Worm (Caenorhabditis elegans) whole organism, L4 larva: Measurements from ENCODE around the gene sra-4.

Experiments
- F10B5.3 ChIP-seq: sonication (generic microtip); optimal IDR thresholded peaks from 2 replicates; lab custom pipeline; 2016; ENCODE audit warnings: mild to moderate bottlenecking, missing genetic modification characterization, missing compliant biosample characterization
- F26F4.8 ChIP-seq: fragments of 200-800 bp; sonication (Bioruptor generic); conservative IDR thresholded peaks from 2 replicates; pipeline ENCODE4 v1.3.6; 2022; ENCODE audit warnings: missing genetic modification characterization, missing compliant biosample characterization
- R02D3.7 ChIP-seq: fragments of 150-350 bp; sonication (generic microtip); optimal IDR thresholded peaks from 3 replicates; lab custom pipeline; 2014; ENCODE audit warnings: missing biosample characterization, missing genetic modification characterization
- T20F7.1 ChIP-seq: fragments of 200-800 bp; sonication (Bioruptor generic); optimal IDR thresholded peaks from 2 replicates; lab custom pipeline; 2018; ENCODE audit warnings: mild to moderate bottlenecking, missing genetic modification characterization, missing compliant biosample characterization
- T26A8.4 ChIP-seq: fragments of 200-800 bp; sonication (Bioruptor generic); IDR thresholded peaks from 2 replicates; pipeline ENCODE4 v1.3.6; 2022; ENCODE audit warnings: missing genetic modification characterization, missing compliant biosample characterization
- Y5F2A.4 ChIP-seq: fragments of 200-800 bp; sonication (Bioruptor generic); optimal IDR thresholded peaks from 2 replicates; lab custom pipeline; 2018; ENCODE audit warnings: mild to moderate bottlenecking, missing genetic modification characterization, missing compliant biosample characterization
- ZK337.2 ChIP-seq: fragments of 200-800 bp; sonication (Bioruptor generic); IDR thresholded peaks from 2 replicates; pipeline ENCODE4 v1.3.6; 2022; ENCODE audit warnings: missing genetic modification reagents, missing genetic modification characterization, missing compliant biosample characterization
- aha-1 ChIP-seq: fragments of 150-350 bp; peaks from one replicate; lab custom pipeline; 2014; ENCODE audit warnings: missing biosample characterization, missing genetic modification characterization
- aly-2 ChIP-seq: sonication (generic microtip); optimal IDR thresholded peaks from 2 replicates; lab custom pipeline; 2018; ENCODE audit warnings: missing biosample characterization, missing genetic modification characterization
- ama-1 ChIP-seq: fragments of 150-350 bp; optimal IDR thresholded peaks from 2 replicates; lab custom pipeline; 2014; ENCODE audit warnings: inconsistent platforms, mixed read lengths
- arid-1 ChIP-seq: fragments of 200-800 bp; sonication (Bioruptor generic); conservative IDR thresholded peaks from 2 replicates; pipeline ENCODE4 v1.3.6; 2022; ENCODE audit warnings: missing genetic modification reagents, missing genetic modification characterization, missing compliant biosample characterization
- ceh-28 ChIP-seq: fragments of 150-350 bp; optimal IDR thresholded peaks from 2 replicates; lab custom pipeline; 2014; ENCODE audit warnings: missing biosample characterization, missing genetic modification reagents, missing genetic modification characterization
- ceh-44 ChIP-seq: fragments of 200-800 bp; sonication (Bioruptor generic); IDR thresholded peaks from 2 replicates; pipeline ENCODE4 v1.3.6; 2022; ENCODE audit warnings: missing genetic modification reagents, missing genetic modification characterization, missing compliant biosample characterization
- daf-16 ChIP-seq, 3 experiments: sonication (generic microtip); optimal IDR thresholded peaks; 2 replicates each; lab custom pipeline; 2016 to 2017; ENCODE audit warnings: missing genetic modification characterization in 3 of 3, missing genetic modification reagents in 3 of 3, mild to moderate bottlenecking in 2 of 3, missing compliant biosample characterization in 2 of 3, missing biosample characterization in 1 of 3, moderate library complexity in 1 of 3
- daf-19 ChIP-seq: fragments of 200-800 bp; sonication (Bioruptor generic); conservative IDR thresholded peaks from 2 replicates; pipeline ENCODE4 v1.3.6; 2022; ENCODE audit warnings: missing genetic modification characterization, missing compliant biosample characterization
- daf-8 ChIP-seq: fragments of 200-800 bp; sonication (Bioruptor generic); IDR thresholded peaks from 2 replicates; pipeline ENCODE4 v1.3.6; 2022; ENCODE audit warnings: missing genetic modification characterization, missing compliant biosample characterization
- dmd-8 ChIP-seq: fragments of 200-800 bp; sonication (Bioruptor generic); IDR thresholded peaks from 2 replicates; pipeline ENCODE4 v1.3.6; 2022; ENCODE audit warnings: missing genetic modification characterization, missing compliant biosample characterization
- dpl-1 ChIP-seq: fragments of 150-350 bp; optimal IDR thresholded peaks from 2 replicates; lab custom pipeline; 2014; ENCODE audit warnings: missing biosample characterization, missing genetic modification reagents, missing genetic modification characterization
- egl-43 ChIP-seq: fragments of 200-800 bp; sonication (Bioruptor generic); IDR thresholded peaks from 2 replicates; pipeline ENCODE4 v1.3.6; 2022; ENCODE audit warnings: missing genetic modification reagents, missing genetic modification characterization, missing compliant biosample characterization
- hif-1 ChIP-seq, 2 experiments: sonication (generic microtip); optimal IDR thresholded peaks; 2 replicates each; lab custom pipeline; 2016 to 2017; ENCODE audit warnings: missing compliant biosample characterization in 2 of 2, missing genetic modification characterization in 2 of 2, missing genetic modification reagents in 2 of 2, missing genotype in 2 of 2, mild to moderate bottlenecking in 1 of 2
- hlh-30 ChIP-seq: sonication (generic microtip); optimal IDR thresholded peaks from 2 replicates; lab custom pipeline; 2017; ENCODE audit warnings: antibody characterized with exemption, mild to moderate bottlenecking, missing genetic modification characterization, missing compliant biosample characterization; ENCODE audit not compliant: insufficient read depth
- jun-1 ChIP-seq: fragments of 150-350 bp; optimal IDR thresholded peaks from 2 replicates; lab custom pipeline; 2014; ENCODE audit warnings: missing biosample characterization, missing genetic modification reagents, missing genetic modification characterization
- lin-29 ChIP-seq: fragments of 200-800 bp; sonication (Bioruptor generic); IDR thresholded peaks from 2 replicates; pipeline ENCODE4 v1.3.6; 2022; ENCODE audit warnings: missing genetic modification reagents, missing genetic modification characterization, missing compliant biosample characterization
- lin-39 ChIP-seq: fragments of 150-350 bp; optimal IDR thresholded peaks from 2 replicates; lab custom pipeline; 2014; ENCODE audit warnings: missing biosample characterization, missing genetic modification reagents, missing genetic modification characterization
- lsy-2 ChIP-seq, 2 experiments: fragments of 150-350 bp in 1 of 2; sonication (generic microtip) in 1 of 2; optimal IDR thresholded peaks; 2 replicates each; lab custom pipeline; 2014 to 2017; ENCODE audit warnings: missing biosample characterization in 2 of 2, missing genetic modification characterization in 2 of 2
- madf-9 ChIP-seq: fragments of 200-800 bp; sonication (Bioruptor generic); conservative IDR thresholded peaks from 2 replicates; pipeline ENCODE4 v1.3.6; 2022; ENCODE audit warnings: missing genetic modification reagents, missing genetic modification characterization, missing compliant biosample characterization
- mdl-1 ChIP-seq, 2 experiments: fragments of 150-350 bp in 1 of 2; sonication (generic microtip) in 1 of 2; optimal IDR thresholded peaks; 2 replicates each; lab custom pipeline; 2014 to 2017; ENCODE audit warnings: missing biosample characterization in 2 of 2, missing genetic modification characterization in 2 of 2
- mes-2 ChIP-seq: sonication (generic microtip); optimal IDR thresholded peaks from 2 replicates; lab custom pipeline; 2016; ENCODE audit warnings: missing genotype, mild to moderate bottlenecking, missing genetic modification characterization, missing compliant biosample characterization; ENCODE audit not compliant: poor library complexity, severe bottlenecking
- nhr-102 ChIP-seq: sonication (generic microtip); optimal IDR thresholded peaks from 2 replicates; lab custom pipeline; 2016; ENCODE audit warnings: mild to moderate bottlenecking, missing genetic modification characterization, moderate library complexity, missing compliant biosample characterization
- nhr-237 ChIP-seq: sonication (generic microtip); optimal IDR thresholded peaks from 2 replicates; lab custom pipeline; 2017; ENCODE audit warnings: missing biosample characterization, missing genetic modification characterization
- nhr-28 ChIP-seq: fragments of 150-350 bp; optimal IDR thresholded peaks from 2 replicates; lab custom pipeline; 2014; ENCODE audit warnings: missing biosample characterization, missing genetic modification characterization
- nhr-41 ChIP-seq: fragments of 200-800 bp; sonication (Bioruptor generic); IDR thresholded peaks from 2 replicates; pipeline ENCODE4 v1.3.6; 2022; ENCODE audit warnings: missing genetic modification reagents, missing genetic modification characterization, missing compliant biosample characterization
- pha-4 ChIP-seq, 2 experiments: fragments of 150-350 bp in 1 of 2; fragments of 200-800 bp in 1 of 2; sonication (Bioruptor generic) in 1 of 2; IDR thresholded peaks in 1 of 2; optimal IDR thresholded peaks in 1 of 2; 2 replicates each; pipeline versions ENCODE4 v1.3.6 to Lab custom; 2014 to 2022; ENCODE audit warnings: missing genetic modification characterization in 2 of 2, missing genetic modification reagents in 2 of 2, missing biosample characterization in 1 of 2, missing compliant biosample characterization in 1 of 2
- pqm-1 ChIP-seq: sonication (generic microtip); optimal IDR thresholded peaks from 2 replicates; lab custom pipeline; 2017; ENCODE audit warnings: missing biosample characterization, missing genetic modification characterization
- sdz-12 ChIP-seq: fragments of 200-800 bp; sonication (Bioruptor generic); optimal IDR thresholded peaks from 2 replicates; lab custom pipeline; 2018; ENCODE audit warnings: mild to moderate bottlenecking, missing genetic modification characterization, missing compliant biosample characterization
- set-16 ChIP-seq: fragments of 200-800 bp; sonication (Bioruptor generic); IDR thresholded peaks from 2 replicates; pipeline ENCODE4 v1.3.6; 2022; ENCODE audit warnings: missing genetic modification reagents, missing genetic modification characterization, missing compliant biosample characterization
- skn-1 ChIP-seq: fragments of 150-350 bp; optimal IDR thresholded peaks from 2 replicates; lab custom pipeline; 2014; ENCODE audit warnings: missing biosample characterization, missing genetic modification characterization
- snpc-1.2 ChIP-seq: fragments of 200-800 bp; sonication (Bioruptor generic); IDR thresholded peaks from 2 replicates; pipeline ENCODE4 v1.3.6; 2022; ENCODE audit warnings: missing genetic modification reagents, missing genetic modification characterization, missing compliant biosample characterization
- snpc-4 ChIP-seq: fragments of 150-350 bp; optimal IDR thresholded peaks from 2 replicates; lab custom pipeline; 2014; ENCODE audit warnings: missing biosample characterization, missing genetic modification characterization
- unc-39 ChIP-seq: sonication (generic microtip); optimal IDR thresholded peaks from 2 replicates; lab custom pipeline; 2017; ENCODE audit warnings: missing biosample characterization, missing genetic modification characterization
- unc-62 ChIP-seq, 3 experiments: fragments of 150-350 bp in 1 of 3; sonication (generic microtip); optimal IDR thresholded peaks in 2 of 3; peaks in 1 of 3; 1 replicate in 1 of 3; 2 replicates in 2 of 3; lab custom pipeline; 2014 to 2017; ENCODE audit warnings: missing biosample characterization in 3 of 3, missing genetic modification characterization in 3 of 3, missing genetic modification reagents in 3 of 3, missing genotype in 1 of 3
- vab-7 ChIP-seq: fragments of 200-800 bp; sonication (Bioruptor generic); IDR thresholded peaks from 2 replicates; pipeline ENCODE4 v1.3.6; 2022; ENCODE audit warnings: missing genetic modification reagents, missing genetic modification characterization, missing compliant biosample characterization
- zag-1 ChIP-seq: fragments of 150-350 bp; optimal IDR thresholded peaks from 2 replicates; lab custom pipeline; 2014; ENCODE audit warnings: missing biosample characterization, missing genetic modification characterization
- ztf-7 ChIP-seq: fragments of 150-350 bp; optimal IDR thresholded peaks from 2 replicates; lab custom pipeline; 2014; ENCODE audit warnings: missing biosample characterization, missing genetic modification characterization

The sra-4 gene

DNA sequence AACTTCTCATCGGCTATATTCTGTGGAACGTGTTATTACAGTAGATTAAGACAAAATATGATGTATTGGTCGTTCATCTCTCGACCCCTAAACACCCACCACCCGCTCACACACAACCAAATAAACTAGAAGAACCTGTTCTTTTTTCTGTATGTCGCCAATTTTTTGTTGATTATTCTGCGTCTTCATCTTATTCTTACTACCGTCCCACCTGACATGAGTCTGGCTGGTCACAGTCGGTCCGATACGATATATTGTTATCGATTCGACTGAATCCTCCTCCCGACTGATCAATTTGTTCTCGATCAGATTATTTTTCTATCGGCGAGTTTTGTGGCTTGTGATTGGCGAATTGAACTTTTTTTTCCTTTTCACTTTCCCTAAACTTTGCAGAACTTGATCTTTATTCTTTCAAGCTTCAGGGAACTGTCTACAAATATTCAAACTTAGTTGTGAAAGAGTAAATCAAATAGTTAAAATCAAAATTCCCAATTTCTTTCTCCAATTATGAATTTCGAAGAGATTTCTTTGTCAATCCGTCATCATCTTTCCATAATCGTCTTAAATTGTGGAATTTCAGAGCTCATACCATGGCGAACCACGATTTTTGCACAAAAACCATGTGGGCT lies 12.4 kb upstream of the sra-4 start, which contains the start of gene F35H8.2:
Gene F35H8.2, plus strand, starts transcription at position 579 of the 629 bp plus-strand sequence.
- TF ChIP-seq daf-8 (GFP tag; lab: Robert Waterston, UW), result no peak
- TF ChIP-seq jun-1 (tag; lab: Kevin White, UChicago), result no peak
- TF ChIP-seq lin-29, result no peak
- TF ChIP-seq ceh-28, result no peak
- no peak for TF ChIP-seq lin-39 (tag; lab: Kevin White, UChicago)
- peak; percentile 35 for TF ChIP-seq aha-1 (tag; lab: Kevin White, UChicago)
- no peak for TF ChIP-seq arid-1 (GFP tag; lab: Robert Waterston, UW)
- TF ChIP-seq hlh-30 (tag; lab: Kevin White, UChicago), result peak; percentile 67
- no peak for TF ChIP-seq hif-1 (tag; optimal IDR thresholded peaks at IDR 0.05; lab: Kevin White, UChicago)
- peak in 1 of 2 experiments; percentile 40 for TF ChIP-seq mdl-1 (tag; optimal IDR thresholded peaks at IDR 0.05; lab: Kevin White, UChicago)
- no peak for TF ChIP-seq vab-7 (GFP tag; lab: Robert Waterston, UW)
- TF ChIP-seq skn-1 (tag; lab: Kevin White, UChicago), result no peak
- TF ChIP-seq zag-1 (tag; lab: Kevin White, UChicago), result no peak
- TF ChIP-seq sdz-12 (GFP tag; lab: Kevin White, UChicago), result no peak
- TF ChIP-seq aly-2 (tag; lab: Kevin White, UChicago), result no peak
- no peak for TF ChIP-seq R02D3.7 (tag; lab: Kevin White, UChicago)
- TF ChIP-seq nhr-28 (tag; lab: Kevin White, UChicago), result peak; percentile 55
- TF ChIP-seq, all 104 proteins: peak for 4

- peak in 1 of 2 experiments; percentile 12 for TF ChIP-seq unc-62 (GFP tag; optimal IDR thresholded peaks at IDR 0.05 in 1 of 2; lab: Kevin White, UChicago)
- TF ChIP-seq unc-62 (tag; optimal IDR thresholded peaks at IDR 0.05; lab: Kevin White, UChicago), result no peak
- TF ChIP-seq snpc-1.2 (GFP tag; lab: Robert Waterston, UW), result no peak
These were observed 10.5 kb upstream of the sra-4 start, which contains the start of gene F35H8.1 for ce11 chrII:9553179-9553578. Gene F35H8.1 (minus strand): TSS chrII:9553279.

ce11 chrII:9551536-9551935 lies 8.9 kb upstream of the sra-4 start, which contains the start of gene F35H8.12:
Gene F35H8.12 (plus strand): TSS chrII:9551836.
- TF ChIP-seq madf-9 (GFP tag; lab: Robert Waterston, UW) (no peak), dmd-8 (no peak), ZK337.2 (GFP tag; lab: Robert Waterston, UW) (no peak), ama-1 (lab: Kevin White, UChicago) (no peak), egl-43 (GFP tag; lab: Robert Waterston, UW) (no peak), nhr-41 (GFP tag; lab: Robert Waterston, UW) (no peak), daf-16 (GFP tag; optimal IDR thresholded peaks at IDR 0.05; lab: Kevin White, UChicago) (no peak), daf-16 (tag; optimal IDR thresholded peaks at IDR 0.05; lab: Kevin White, UChicago) (no peak), nhr-102 (tag; lab: Kevin White, UChicago) (no peak), lsy-2 (tag; optimal IDR thresholded peaks at IDR 0.05; lab: Kevin White, UChicago) (no peak), unc-39 (tag; lab: Kevin White, UChicago) (no peak), mdl-1 (tag; optimal IDR thresholded peaks at IDR 0.05; lab: Kevin White, UChicago) (no peak), F26F4.8 (GFP tag; lab: Robert Waterston, UW) (no peak), T20F7.1 (GFP tag; lab: Kevin White, UChicago) (no peak)

DNA sequence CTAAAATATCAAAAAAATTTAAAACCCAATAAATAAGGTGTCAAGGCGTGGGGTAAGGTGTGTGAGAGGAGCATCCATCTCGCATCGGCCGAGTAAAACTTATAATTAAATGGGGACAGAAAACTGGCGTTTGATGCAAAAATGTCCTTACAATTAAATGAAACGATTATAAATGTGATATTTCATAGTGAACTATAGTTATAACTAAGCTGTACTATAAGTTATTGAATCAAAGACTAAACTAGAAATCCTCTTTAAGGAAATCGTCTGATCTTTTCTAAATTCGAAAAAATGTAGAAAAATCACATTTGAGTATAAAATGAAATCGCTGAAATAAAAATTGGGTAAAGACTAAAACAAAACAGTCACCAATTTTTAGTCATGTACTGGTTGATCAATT lies 8.0 kb upstream of the sra-4 start, which contains the start of gene sra-6:
Gene sra-6, minus strand, starts transcription at position 101 of the 400 bp plus-strand sequence.
- TF ChIP-seq F10B5.3, result no peak
- TF ChIP-seq ama-1 (lab: Kevin White, UChicago), result no peak
- no peak for TF ChIP-seq nhr-237 (tag; lab: Kevin White, UChicago)
- TF ChIP-seq pha-4 (GFP tag; IDR thresholded peaks at IDR 0.05; lab: Robert Waterston, UW), result no peak
- TF ChIP-seq pha-4 (tag; optimal IDR thresholded peaks at IDR 0.05; lab: Kevin White, UChicago), result no peak
- TF ChIP-seq snpc-4, result no peak
- TF ChIP-seq T26A8.4 (GFP tag; lab: Robert Waterston, UW), result no peak
- no peak for TF ChIP-seq set-16 (GFP tag; lab: Robert Waterston, UW)
- no peak for TF ChIP-seq daf-19 (GFP tag; lab: Robert Waterston, UW)
- no peak for TF ChIP-seq pqm-1 (tag; lab: Kevin White, UChicago)
- no peak for TF ChIP-seq ceh-44 (GFP tag; lab: Robert Waterston, UW)
- TF ChIP-seq unc-62 (GFP tag; optimal IDR thresholded peaks at IDR 0.05 in 1 of 2; lab: Kevin White, UChicago), result no peak
- no peak for TF ChIP-seq unc-62 (tag; optimal IDR thresholded peaks at IDR 0.05; lab: Kevin White, UChicago)
- TF ChIP-seq Y5F2A.4 (GFP tag; lab: Kevin White, UChicago), result no peak
- no peak for TF ChIP-seq ZK337.2 (GFP tag; lab: Robert Waterston, UW)
- TF ChIP-seq ztf-7 (tag; lab: Kevin White, UChicago), result no peak
- TF ChIP-seq mes-2, result no peak
- no peak for TF ChIP-seq dpl-1 (GFP tag; lab: Kevin White, UChicago)
- no peak for TF ChIP-seq aha-1 (tag; lab: Kevin White, UChicago)
- TF ChIP-seq, all 104 proteins: peak for 0
